Worm (Caenorhabditis elegans) whole organism, L4 larva: Measurements from ENCODE around the gene H18N23.2.
A peak's percentile ranks its signal among the peaks of the same experiment; 100 is the strongest.

Experiments used
- T20F7.1 ChIP-seq: fragments of 200-800 bp; sonication (Bioruptor generic); optimal IDR thresholded peaks from 2 replicates; lab custom pipeline; 2018; ENCODE audit warnings: mild to moderate bottlenecking, missing genetic modification characterization, missing compliant biosample characterization
- Y105C5A.15 ChIP-seq: fragments of 200-800 bp; sonication (Bioruptor generic); IDR thresholded peaks from 2 replicates; pipeline ENCODE4 v1.3.6; 2022; ENCODE audit warnings: missing genetic modification characterization, missing compliant biosample characterization
- Y75B8A.6 ChIP-seq: fragments of 200-800 bp; sonication (Bioruptor generic); IDR thresholded peaks from 2 replicates; pipeline ENCODE4 v1.3.6; 2022; ENCODE audit warnings: missing genetic modification reagents, missing genetic modification characterization, missing compliant biosample characterization
- ZK546.5 ChIP-seq, 2 experiments: sonication (generic microtip); optimal IDR thresholded peaks; 2 replicates each; lab custom pipeline; 2017; ENCODE audit warnings: missing biosample characterization in 2 of 2, missing genetic modification characterization in 2 of 2
- aha-1 ChIP-seq: fragments of 150-350 bp; peaks from one replicate; lab custom pipeline; 2014; ENCODE audit warnings: missing biosample characterization, missing genetic modification characterization
- attf-4 ChIP-seq: sonication (generic microtip); optimal IDR thresholded peaks from 3 replicates; lab custom pipeline; 2017; ENCODE audit warnings: missing biosample characterization, missing genetic modification characterization
- ceh-28 ChIP-seq: fragments of 150-350 bp; optimal IDR thresholded peaks from 2 replicates; lab custom pipeline; 2014; ENCODE audit warnings: missing biosample characterization, missing genetic modification reagents, missing genetic modification characterization
- ceh-32 ChIP-seq: sonication (generic microtip); optimal IDR thresholded peaks from 2 replicates; lab custom pipeline; 2016; ENCODE audit warnings: mild to moderate bottlenecking, missing genetic modification characterization, missing compliant biosample characterization; ENCODE audit not compliant: poor library complexity
- ceh-44 ChIP-seq: fragments of 200-800 bp; sonication (Bioruptor generic); IDR thresholded peaks from 2 replicates; pipeline ENCODE4 v1.3.6; 2022; ENCODE audit warnings: missing genetic modification reagents, missing genetic modification characterization, missing compliant biosample characterization
- ceh-62 ChIP-seq: sonication (generic microtip); optimal IDR thresholded peaks from 2 replicates; lab custom pipeline; 2017; ENCODE audit warnings: missing biosample characterization, missing genetic modification characterization
- ces-1 ChIP-seq: fragments of 150-350 bp; sonication (generic microtip); optimal IDR thresholded peaks from 4 replicates; lab custom pipeline; 2014; ENCODE audit warnings: missing biosample characterization, missing genetic modification reagents, missing genetic modification characterization
- cey-2 ChIP-seq: sonication (generic microtip); optimal IDR thresholded peaks from 3 replicates; lab custom pipeline; 2017; ENCODE audit warnings: missing genetic modification characterization, mild to moderate bottlenecking, missing compliant biosample characterization, antibody characterized with exemption, borderline replicate concordance; ENCODE audit not compliant: insufficient read depth
- ctbp-1 ChIP-seq: fragments of 200-800 bp; sonication (Bioruptor generic); IDR thresholded peaks from 2 replicates; pipeline ENCODE4 v1.3.6; 2022; ENCODE audit warnings: missing genetic modification reagents, missing genetic modification characterization, missing compliant biosample characterization
- daf-12 ChIP-seq: fragments of 150-350 bp; optimal IDR thresholded peaks from 2 replicates; lab custom pipeline; 2014; ENCODE audit warnings: missing biosample characterization, missing genetic modification reagents, missing genetic modification characterization
- daf-16 ChIP-seq, 3 experiments: sonication (generic microtip); optimal IDR thresholded peaks; 2 replicates each; lab custom pipeline; 2016 to 2017; ENCODE audit warnings: missing genetic modification characterization in 3 of 3, missing genetic modification reagents in 3 of 3, mild to moderate bottlenecking in 2 of 3, missing compliant biosample characterization in 2 of 3, missing biosample characterization in 1 of 3, moderate library complexity in 1 of 3
- daf-19 ChIP-seq: fragments of 200-800 bp; sonication (Bioruptor generic); conservative IDR thresholded peaks from 2 replicates; pipeline ENCODE4 v1.3.6; 2022; ENCODE audit warnings: missing genetic modification characterization, missing compliant biosample characterization
- dve-1 ChIP-seq: sonication (generic microtip); optimal IDR thresholded peaks from 2 replicates; lab custom pipeline; 2017; ENCODE audit warnings: antibody characterized with exemption, mild to moderate bottlenecking, missing genetic modification characterization, missing compliant biosample characterization; ENCODE audit not compliant: insufficient read depth
- fkh-10 ChIP-seq: fragments of 150-350 bp; optimal IDR thresholded peaks from 2 replicates; lab custom pipeline; 2014; ENCODE audit warnings: missing biosample characterization, missing genetic modification reagents, missing genetic modification characterization
- hlh-11 ChIP-seq: fragments of 200-800 bp; sonication (Bioruptor generic); optimal IDR thresholded peaks from 2 replicates; lab custom pipeline; 2018; ENCODE audit warnings: mild to moderate bottlenecking, missing genetic modification characterization, missing compliant biosample characterization
- hlh-30 ChIP-seq: sonication (generic microtip); optimal IDR thresholded peaks from 2 replicates; lab custom pipeline; 2017; ENCODE audit warnings: antibody characterized with exemption, mild to moderate bottlenecking, missing genetic modification characterization, missing compliant biosample characterization; ENCODE audit not compliant: insufficient read depth
- hmg-1.1 ChIP-seq: fragments of 200-800 bp; sonication (Bioruptor generic); IDR thresholded peaks from 2 replicates; pipeline ENCODE4 v1.3.6; 2022; ENCODE audit warnings: missing genetic modification reagents, missing genetic modification characterization, missing compliant biosample characterization
- lim-7 ChIP-seq: fragments of 200-800 bp; sonication (Bioruptor generic); IDR thresholded peaks from 2 replicates; pipeline ENCODE4 v1.3.6; 2022; ENCODE audit warnings: missing genetic modification characterization, missing compliant biosample characterization
- lin-29 ChIP-seq: fragments of 200-800 bp; sonication (Bioruptor generic); IDR thresholded peaks from 2 replicates; pipeline ENCODE4 v1.3.6; 2022; ENCODE audit warnings: missing genetic modification reagents, missing genetic modification characterization, missing compliant biosample characterization
- madf-9 ChIP-seq: fragments of 200-800 bp; sonication (Bioruptor generic); conservative IDR thresholded peaks from 2 replicates; pipeline ENCODE4 v1.3.6; 2022; ENCODE audit warnings: missing genetic modification reagents, missing genetic modification characterization, missing compliant biosample characterization
- mdl-1 ChIP-seq, 2 experiments: fragments of 150-350 bp in 1 of 2; sonication (generic microtip) in 1 of 2; optimal IDR thresholded peaks; 2 replicates each; lab custom pipeline; 2014 to 2017; ENCODE audit warnings: missing biosample characterization in 2 of 2, missing genetic modification characterization in 2 of 2
- mxl-2 ChIP-seq: fragments of 200-800 bp; sonication (Bioruptor generic); conservative IDR thresholded peaks from 2 replicates; pipeline ENCODE4 v1.3.6; 2022; ENCODE audit warnings: missing genetic modification reagents, missing genetic modification characterization, missing compliant biosample characterization
- mxl-3 ChIP-seq: fragments of 200-800 bp; sonication (Bioruptor generic); optimal IDR thresholded peaks from 2 replicates; lab custom pipeline; 2018; ENCODE audit warnings: mild to moderate bottlenecking, missing genetic modification characterization, missing compliant biosample characterization
- nhr-10 ChIP-seq: fragments of 150-350 bp; optimal IDR thresholded peaks from 2 replicates; lab custom pipeline; 2014; ENCODE audit warnings: missing biosample characterization, missing genetic modification characterization
- nhr-102 ChIP-seq: sonication (generic microtip); optimal IDR thresholded peaks from 2 replicates; lab custom pipeline; 2016; ENCODE audit warnings: mild to moderate bottlenecking, missing genetic modification characterization, moderate library complexity, missing compliant biosample characterization
- nhr-11 ChIP-seq: fragments of 150-350 bp; optimal IDR thresholded peaks from 2 replicates; lab custom pipeline; 2014; ENCODE audit warnings: missing biosample characterization, missing genetic modification characterization
- nhr-237 ChIP-seq: sonication (generic microtip); optimal IDR thresholded peaks from 2 replicates; lab custom pipeline; 2017; ENCODE audit warnings: missing biosample characterization, missing genetic modification characterization
- nhr-25 ChIP-seq: sonication (generic microtip); optimal IDR thresholded peaks from 2 replicates; lab custom pipeline; 2017; ENCODE audit warnings: missing genetic modification characterization, mild to moderate bottlenecking, missing compliant biosample characterization, antibody characterized with exemption, moderate library complexity, borderline replicate concordance; ENCODE audit not compliant: insufficient read depth
- nhr-28 ChIP-seq: fragments of 150-350 bp; optimal IDR thresholded peaks from 2 replicates; lab custom pipeline; 2014; ENCODE audit warnings: missing biosample characterization, missing genetic modification characterization
- nhr-48 ChIP-seq: sonication (generic microtip); optimal IDR thresholded peaks from 2 replicates; lab custom pipeline; 2016; ENCODE audit warnings: mild to moderate bottlenecking, missing genetic modification characterization, missing compliant biosample characterization
- nhr-6 ChIP-seq: fragments of 150-350 bp; optimal IDR thresholded peaks from 2 replicates; lab custom pipeline; 2014; ENCODE audit warnings: missing biosample characterization, missing genetic modification characterization
- nhr-76 ChIP-seq: fragments of 150-350 bp; optimal IDR thresholded peaks from 2 replicates; lab custom pipeline; 2014; ENCODE audit warnings: missing biosample characterization, missing genetic modification characterization
- nhr-77 ChIP-seq: fragments of 150-350 bp; optimal IDR thresholded peaks from 2 replicates; lab custom pipeline; 2014; ENCODE audit warnings: missing biosample characterization, missing genetic modification characterization
- pqm-1 ChIP-seq: sonication (generic microtip); optimal IDR thresholded peaks from 2 replicates; lab custom pipeline; 2017; ENCODE audit warnings: missing biosample characterization, missing genetic modification characterization
- set-16 ChIP-seq: fragments of 200-800 bp; sonication (Bioruptor generic); IDR thresholded peaks from 2 replicates; pipeline ENCODE4 v1.3.6; 2022; ENCODE audit warnings: missing genetic modification reagents, missing genetic modification characterization, missing compliant biosample characterization
- snpc-4 ChIP-seq: fragments of 150-350 bp; optimal IDR thresholded peaks from 2 replicates; lab custom pipeline; 2014; ENCODE audit warnings: missing biosample characterization, missing genetic modification characterization
- spr-3 ChIP-seq: fragments of 200-800 bp; sonication (Bioruptor generic); optimal IDR thresholded peaks from 2 replicates; lab custom pipeline; 2018; ENCODE audit warnings: mild to moderate bottlenecking, missing genetic modification characterization, missing compliant biosample characterization
- tag-97 ChIP-seq: fragments of 200-800 bp; sonication (Bioruptor generic); IDR thresholded peaks from 2 replicates; pipeline ENCODE4 v1.3.6; 2022; ENCODE audit warnings: missing genetic modification characterization, missing compliant biosample characterization
- unc-39 ChIP-seq: sonication (generic microtip); optimal IDR thresholded peaks from 2 replicates; lab custom pipeline; 2017; ENCODE audit warnings: missing biosample characterization, missing genetic modification characterization
- unc-62 ChIP-seq, 3 experiments: fragments of 150-350 bp in 1 of 3; sonication (generic microtip); optimal IDR thresholded peaks in 2 of 3; peaks in 1 of 3; 1 replicate in 1 of 3; 2 replicates in 2 of 3; lab custom pipeline; 2014 to 2017; ENCODE audit warnings: missing biosample characterization in 3 of 3, missing genetic modification characterization in 3 of 3, missing genetic modification reagents in 3 of 3, missing genotype in 1 of 3
- zag-1 ChIP-seq: fragments of 150-350 bp; optimal IDR thresholded peaks from 2 replicates; lab custom pipeline; 2014; ENCODE audit warnings: missing biosample characterization, missing genetic modification characterization
- zfp-2 ChIP-seq: sonication (generic microtip); optimal IDR thresholded peaks from 2 replicates; lab custom pipeline; 2016; ENCODE audit warnings: mild to moderate bottlenecking, missing genetic modification characterization, missing compliant biosample characterization
- zip-11 ChIP-seq: fragments of 200-800 bp; sonication (Bioruptor generic); IDR thresholded peaks from 2 replicates; pipeline ENCODE4 v1.3.6; 2022; ENCODE audit warnings: missing genetic modification characterization, missing compliant biosample characterization
- ztf-11 ChIP-seq: fragments of 150-350 bp; optimal IDR thresholded peaks from 2 replicates; lab custom pipeline; 2014; ENCODE audit warnings: missing biosample characterization, missing genetic modification characterization

H18N23.2 gene

ce11 chrX:17640790-17641189, at the start of gene H18N23.2 (continued):
- TF ChIP-seq ceh-32 (no peak), aha-1 (tag; lab: Kevin White, UChicago) (no peak), attf-4 (tag; lab: Kevin White, UChicago) (no peak)

- TF ChIP-seq aha-1 (tag; lab: Kevin White, UChicago) (peak; percentile 18), unc-62 (GFP tag; optimal IDR thresholded peaks at IDR 0.05 in 1 of 2; lab: Kevin White, UChicago) (peak in 1 of 2 experiments; percentile 25), unc-62 (tag; optimal IDR thresholded peaks at IDR 0.05; lab: Kevin White, UChicago) (no peak), tag-97 (GFP tag; lab: Robert Waterston, UW) (no peak), nhr-28 (peak; percentile 12), nhr-25 (tag; lab: Kevin White, UChicago) (peak; percentile 17), lim-7 (GFP tag; lab: Robert Waterston, UW) (no peak), hlh-11 (tag; lab: Kevin White, UChicago) (no peak)
Observed at ce11 chrX:17685959-17686358, 45.3 kb upstream of the H18N23.2 start.

ce11 chrX:17684767-17685166, 44.1 kb upstream of the H18N23.2 start, which contains the start of gene T23E7.6:
T23E7.6 (minus strand) TSS chrX:17684811.
- TF ChIP-seq nhr-28: peak; percentile 74
- TF ChIP-seq nhr-10 (tag; lab: Kevin White, UChicago): no peak
- TF ChIP-seq nhr-48 (tag; lab: Kevin White, UChicago): no peak
- no peak for TF ChIP-seq unc-39 (tag; lab: Kevin White, UChicago)
- no peak for TF ChIP-seq Y105C5A.15
- TF ChIP-seq ZK546.5 (tag; optimal IDR thresholded peaks at IDR 0.05; lab: Kevin White, UChicago): no peak
- TF ChIP-seq spr-3 (GFP tag; lab: Kevin White, UChicago): no peak
- TF ChIP-seq nhr-76: no peak
- TF ChIP-seq pqm-1 (tag; lab: Kevin White, UChicago): no peak
- TF ChIP-seq cey-2: no peak
- no peak for TF ChIP-seq daf-19
- TF ChIP-seq Y75B8A.6 (GFP tag; lab: Robert Waterston, UW): no peak
- TF ChIP-seq T20F7.1 (GFP tag; lab: Kevin White, UChicago): no peak
- TF ChIP-seq set-16: no peak
- TF ChIP-seq ceh-28 (tag; lab: Kevin White, UChicago): no peak
- peak; percentile 75 for TF ChIP-seq hlh-30
- no peak for TF ChIP-seq dve-1 (tag; lab: Kevin White, UChicago)
- no peak for TF ChIP-seq fkh-10 (GFP tag; lab: Kevin White, UChicago)
- no peak for TF ChIP-seq hmg-1.1 (GFP tag; lab: Robert Waterston, UW)
- peak; percentile 21 for TF ChIP-seq mxl-3 (GFP tag; lab: Kevin White, UChicago)
- no peak for TF ChIP-seq ceh-62 (tag; lab: Kevin White, UChicago)
- TF ChIP-seq ctbp-1 (GFP tag; lab: Robert Waterston, UW): no peak
- TF ChIP-seq nhr-11: no peak
- TF ChIP-seq nhr-102 (tag; lab: Kevin White, UChicago): no peak
- TF ChIP-seq ceh-44 (GFP tag; lab: Robert Waterston, UW): no peak
- TF ChIP-seq mxl-2: no peak
- TF ChIP-seq daf-12 (tag; lab: Kevin White, UChicago): no peak
- TF ChIP-seq ces-1 (GFP tag; lab: Kevin White, UChicago): no peak
- no peak for TF ChIP-seq nhr-77
- TF ChIP-seq nhr-237 (tag; lab: Kevin White, UChicago): no peak
- TF ChIP-seq zip-11: no peak
- no peak for TF ChIP-seq daf-16 (GFP tag; optimal IDR thresholded peaks at IDR 0.05; lab: Kevin White, UChicago)
- no peak for TF ChIP-seq daf-16 (tag; optimal IDR thresholded peaks at IDR 0.05; lab: Kevin White, UChicago)
- no peak for TF ChIP-seq zag-1 (tag; lab: Kevin White, UChicago)
- peak in 1 of 2 experiments; percentile 32 for TF ChIP-seq mdl-1 (tag; optimal IDR thresholded peaks at IDR 0.05; lab: Kevin White, UChicago)
- no peak for TF ChIP-seq zfp-2
- TF ChIP-seq lin-29: no peak
- TF ChIP-seq snpc-4 (tag; lab: Kevin White, UChicago): no peak
- no peak for TF ChIP-seq madf-9 (GFP tag; lab: Robert Waterston, UW)
- no peak for TF ChIP-seq ztf-11 (tag; lab: Kevin White, UChicago)
- no peak for TF ChIP-seq nhr-6
- peak; percentile 62 for TF ChIP-seq hlh-11 (tag; lab: Kevin White, UChicago)
